Worm (Caenorhabditis elegans) whole organism, young adult: ENCODE measurements around the gene gsr-1.

Source experiments
- B0336.3 ChIP-seq: fragments of 200-800 bp; sonication (Bioruptor generic); IDR thresholded peaks from 2 replicates; pipeline ENCODE4 v1.3.6; 2022; ENCODE audit warnings: missing genetic modification characterization, missing compliant biosample characterization
- F49E8.2 ChIP-seq: sonication (generic microtip); optimal IDR thresholded peaks from 3 replicates; lab custom pipeline; 2017; ENCODE audit warnings: missing genetic modification characterization, mild to moderate bottlenecking, missing compliant biosample characterization, antibody characterized with exemption, moderate library complexity; ENCODE audit not compliant: insufficient read depth
- F55B11.4 ChIP-seq: sonication (generic microtip); optimal IDR thresholded peaks from 2 replicates; lab custom pipeline; 2016; ENCODE audit warnings: missing compliant biosample characterization, missing genetic modification characterization, borderline replicate concordance; ENCODE audit not compliant: insufficient read depth
- T07F8.4 ChIP-seq: sonication (generic microtip); optimal IDR thresholded peaks from 2 replicates; lab custom pipeline; 2016; ENCODE audit warnings: mild to moderate bottlenecking, missing genetic modification characterization, moderate library complexity, missing compliant biosample characterization
- Y53G8AR.9 ChIP-seq: fragments of 200-800 bp; sonication (Bioruptor generic); conservative IDR thresholded peaks from 2 replicates; pipeline ENCODE4 v1.3.6; 2022; ENCODE audit warnings: missing genetic modification reagents, missing genetic modification characterization, missing compliant biosample characterization
- Y56A3A.18 ChIP-seq: fragments of 200-800 bp; sonication (Bioruptor generic); IDR thresholded peaks from 2 replicates; pipeline ENCODE4 v1.3.6; 2022; ENCODE audit warnings: missing genetic modification reagents, missing genetic modification characterization, missing compliant biosample characterization
- Y67H2A.10 ChIP-seq: fragments of 200-800 bp; sonication (Bioruptor generic); conservative IDR thresholded peaks from 2 replicates; pipeline ENCODE4 v1.3.6; 2022; ENCODE audit warnings: missing genetic modification reagents, missing genetic modification characterization, missing compliant biosample characterization
- ZK185.1 ChIP-seq: sonication (generic microtip); optimal IDR thresholded peaks from 2 replicates; lab custom pipeline; 2016; ENCODE audit warnings: mild to moderate bottlenecking, missing genetic modification characterization, missing compliant biosample characterization; ENCODE audit not compliant: poor library complexity, severe bottlenecking
- akir-1 ChIP-seq: fragments of 200-800 bp; sonication (Bioruptor generic); optimal IDR thresholded peaks from 2 replicates; lab custom pipeline; 2018; ENCODE audit warnings: mild to moderate bottlenecking, missing genetic modification characterization, moderate library complexity, missing compliant biosample characterization
- ama-1 ChIP-seq, 3 experiments: fragments of 150-350 bp in 1 of 3; sonication (generic microtip) in 2 of 3; optimal IDR thresholded peaks; 2 replicates each; lab custom pipeline; 2014 to 2018; ENCODE audit warnings: missing biosample characterization in 2 of 3, missing genetic modification characterization in 2 of 3, missing genetic modification reagents in 2 of 3
- atf-7 ChIP-seq: sonication (generic microtip); optimal IDR thresholded peaks from 2 replicates; lab custom pipeline; 2017; ENCODE audit warnings: mild to moderate bottlenecking, missing genetic modification characterization, missing compliant biosample characterization
- cebp-1 ChIP-seq, 2 experiments: fragments of 200-800 bp in 1 of 2; sonication (Bioruptor generic) in 1 of 2; sonication (generic microtip) in 1 of 2; IDR thresholded peaks in 1 of 2; optimal IDR thresholded peaks in 1 of 2; 2 replicates each; pipeline versions ENCODE4 v1.3.6 to Lab custom; 2017 to 2022; ENCODE audit warnings: missing compliant biosample characterization in 2 of 2, missing genetic modification characterization in 2 of 2, mild to moderate bottlenecking in 1 of 2, missing genetic modification reagents in 1 of 2, moderate library complexity in 1 of 2
- cebp-2 ChIP-seq: fragments of 200-800 bp; sonication (Bioruptor generic); IDR thresholded peaks from 2 replicates; pipeline ENCODE4 v1.3.6; 2022; ENCODE audit warnings: missing genetic modification characterization, missing compliant biosample characterization
- ceh-100 ChIP-seq: fragments of 200-800 bp; sonication (Bioruptor generic); IDR thresholded peaks from 2 replicates; pipeline ENCODE4 v1.3.6; 2022; ENCODE audit warnings: missing genetic modification reagents, missing genetic modification characterization, missing compliant biosample characterization
- ceh-40 ChIP-seq: fragments of 200-800 bp; sonication (Bioruptor generic); IDR thresholded peaks from 2 replicates; pipeline ENCODE4 v1.3.6; 2022; ENCODE audit warnings: missing genetic modification characterization, missing compliant biosample characterization
- ceh-58 ChIP-seq: fragments of 200-800 bp; sonication (Bioruptor generic); IDR thresholded peaks from 2 replicates; pipeline ENCODE4 v1.3.6; 2022; ENCODE audit warnings: missing genetic modification characterization, missing compliant biosample characterization
- die-1 ChIP-seq: sonication (generic microtip); optimal IDR thresholded peaks from 2 replicates; lab custom pipeline; 2016; ENCODE audit warnings: missing genotype, mild to moderate bottlenecking, missing genetic modification characterization, missing compliant biosample characterization
- dpff-1 ChIP-seq: sonication (generic microtip); optimal IDR thresholded peaks from 2 replicates; lab custom pipeline; 2017; ENCODE audit warnings: mild to moderate bottlenecking, missing genetic modification characterization, missing compliant biosample characterization
- egl-18 ChIP-seq: fragments of 200-800 bp; sonication (Bioruptor generic); IDR thresholded peaks from 2 replicates; pipeline ENCODE4 v1.3.6; 2022; ENCODE audit warnings: missing genetic modification reagents, missing genetic modification characterization, missing compliant biosample characterization
- fkh-3 ChIP-seq: sonication (generic microtip); optimal IDR thresholded peaks from 2 replicates; lab custom pipeline; 2016; ENCODE audit warnings: mild to moderate bottlenecking, missing genetic modification characterization, missing compliant biosample characterization
- gei-17 ChIP-seq: fragments of 200-800 bp; sonication (Bioruptor generic); optimal IDR thresholded peaks from 2 replicates; lab custom pipeline; 2018; ENCODE audit warnings: mild to moderate bottlenecking, missing genetic modification characterization, missing compliant biosample characterization
- hrde-1 ChIP-seq: sonication (generic microtip); optimal IDR thresholded peaks from 2 replicates; lab custom pipeline; 2016; ENCODE audit warnings: missing genetic modification characterization, mild to moderate bottlenecking, missing compliant biosample characterization, moderate library complexity, missing genotype, missing genetic modification reagents, borderline replicate concordance
- lin-35 ChIP-seq, 3 experiments: fragments of 150-350 bp in 2 of 3; sonication (generic microtip) in 1 of 3; optimal IDR thresholded peaks; 2 replicates each; lab custom pipeline; 2014 to 2018; ENCODE audit warnings: missing biosample characterization in 3 of 3, missing genetic modification characterization in 3 of 3, missing genetic modification reagents in 3 of 3
- lin-40 ChIP-seq: sonication (generic microtip); optimal IDR thresholded peaks from 2 replicates; lab custom pipeline; 2016; ENCODE audit warnings: missing genetic modification characterization, mild to moderate bottlenecking, missing compliant biosample characterization, missing genotype, missing genetic modification reagents
- lsl-1 ChIP-seq: fragments of 200-800 bp; sonication (Bioruptor generic); optimal IDR thresholded peaks from 2 replicates; lab custom pipeline; 2018; ENCODE audit warnings: mild to moderate bottlenecking, missing genetic modification characterization, moderate library complexity, missing compliant biosample characterization
- lsy-27 ChIP-seq: sonication (generic microtip); optimal IDR thresholded peaks from 2 replicates; lab custom pipeline; 2017; ENCODE audit warnings: missing genetic modification characterization, mild to moderate bottlenecking, missing compliant biosample characterization, antibody characterized with exemption, missing genotype, borderline replicate concordance; ENCODE audit not compliant: insufficient read depth
- madf-10 ChIP-seq: sonication (generic microtip); optimal IDR thresholded peaks from 2 replicates; lab custom pipeline; 2016; ENCODE audit warnings: mild to moderate bottlenecking, missing genetic modification characterization, missing compliant biosample characterization
- madf-6 ChIP-seq: fragments of 200-800 bp; sonication (Bioruptor generic); IDR thresholded peaks from 2 replicates; pipeline ENCODE4 v1.3.6; 2022; ENCODE audit warnings: missing genetic modification reagents, missing genetic modification characterization, missing compliant biosample characterization
- nfyb-1 ChIP-seq: fragments of 200-800 bp; sonication (Bioruptor generic); IDR thresholded peaks from 2 replicates; pipeline ENCODE4 v1.3.6; 2022; ENCODE audit warnings: missing genetic modification reagents, missing genetic modification characterization, missing compliant biosample characterization
- nhr-120 ChIP-seq: fragments of 200-800 bp; sonication (Bioruptor generic); IDR thresholded peaks from 2 replicates; pipeline ENCODE4 v1.3.6; 2022; ENCODE audit warnings: missing genetic modification characterization, missing compliant biosample characterization
- nhr-90 ChIP-seq: sonication (generic microtip); optimal IDR thresholded peaks from 2 replicates; lab custom pipeline; 2016; ENCODE audit warnings: missing genotype, mild to moderate bottlenecking, missing genetic modification characterization, missing compliant biosample characterization
- pbrm-1 ChIP-seq: fragments of 200-800 bp; sonication (Bioruptor generic); IDR thresholded peaks from 2 replicates; pipeline ENCODE4 v1.3.6; 2022; ENCODE audit warnings: missing genetic modification reagents, missing genetic modification characterization, missing compliant biosample characterization
- sdz-38 ChIP-seq: sonication (generic microtip); optimal IDR thresholded peaks from 2 replicates; lab custom pipeline; 2016; ENCODE audit warnings: missing genotype, missing genetic modification characterization, missing compliant biosample characterization
- snpc-1.1 ChIP-seq: sonication (generic microtip); optimal IDR thresholded peaks from 2 replicates; lab custom pipeline; 2017; ENCODE audit warnings: missing genetic modification characterization, mild to moderate bottlenecking, missing compliant biosample characterization, antibody characterized with exemption, moderate library complexity, missing genotype, missing genetic modification reagents; ENCODE audit not compliant: insufficient read depth
- snpc-1.3 ChIP-seq: sonication (generic microtip); optimal IDR thresholded peaks from 2 replicates; lab custom pipeline; 2017; ENCODE audit warnings: missing genetic modification characterization, mild to moderate bottlenecking, missing compliant biosample characterization, antibody characterized with exemption, moderate library complexity, missing genotype, missing genetic modification reagents; ENCODE audit not compliant: insufficient read depth
- snpc-3.4 ChIP-seq: sonication (generic microtip); optimal IDR thresholded peaks from 2 replicates; lab custom pipeline; 2017; ENCODE audit warnings: missing genetic modification characterization, mild to moderate bottlenecking, missing compliant biosample characterization, antibody characterized with exemption, moderate library complexity, missing genotype, missing genetic modification reagents
- tlf-1 ChIP-seq: fragments of 200-800 bp; sonication (Bioruptor generic); optimal IDR thresholded peaks from 2 replicates; lab custom pipeline; 2018; ENCODE audit warnings: mild to moderate bottlenecking, missing genetic modification characterization, missing compliant biosample characterization
- unc-62 ChIP-seq: fragments of 150-350 bp; optimal IDR thresholded peaks from 2 replicates; lab custom pipeline; 2014; ENCODE audit warnings: missing biosample characterization, missing genetic modification reagents, missing genetic modification characterization
- xnd-1 ChIP-seq: sonication (generic microtip); optimal IDR thresholded peaks from 2 replicates; lab custom pipeline; 2016; ENCODE audit warnings: missing genotype, missing genetic modification reagents, missing genetic modification characterization, missing compliant biosample characterization
- ztf-22 ChIP-seq: fragments of 200-800 bp; sonication (Bioruptor generic); optimal IDR thresholded peaks from 2 replicates; lab custom pipeline; 2018; ENCODE audit warnings: mild to moderate bottlenecking, missing genetic modification characterization, moderate library complexity, missing compliant biosample characterization
- ztf-25 ChIP-seq: fragments of 200-800 bp; sonication (Bioruptor generic); IDR thresholded peaks from 2 replicates; pipeline ENCODE4 v1.3.6; 2022; ENCODE audit warnings: missing genetic modification reagents, missing genetic modification characterization, missing compliant biosample characterization

gsr-1 gene

ce11 chrIII:3652427-3652826 lies 1.7 kb downstream of the gsr-1 start:
- TF ChIP-seq egl-18 (0 out of 2 replicates have a peak, but pooled peaks have one; percentile 11), atf-7 (no peak), Y67H2A.10 (GFP tag; lab: Robert Waterston, UW) (no peak), sdz-38 (no peak), snpc-1.1 (no peak)

DNA sequence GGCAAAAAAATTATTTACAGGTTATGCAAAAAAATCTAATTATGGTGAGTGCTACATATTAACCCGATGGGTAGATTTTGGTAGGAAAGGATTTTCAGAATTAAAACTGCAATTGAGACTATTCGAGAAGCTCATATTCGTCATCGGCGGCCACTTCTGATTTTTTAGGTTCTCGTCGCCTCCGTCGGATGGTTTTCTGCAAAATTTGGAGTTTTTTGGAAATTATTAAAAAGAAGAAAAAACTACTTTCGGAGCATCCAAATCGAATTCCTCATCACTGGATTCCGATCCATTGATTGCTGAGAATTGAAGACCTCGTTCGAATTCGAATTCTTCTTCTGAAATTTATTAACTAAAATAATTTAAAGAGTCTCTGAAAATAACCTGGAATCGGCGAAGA lies 2.3 kb downstream of the gsr-1 start:
- TF ChIP-seq Y53G8AR.9 (GFP tag; lab: Robert Waterston, UW) (peak; percentile 62; the same call in 1 of the 2 replicates), T07F8.4 (tag; lab: Kevin White, UChicago) (no peak), atf-7 (peak; percentile 2), nfyb-1 (GFP tag; lab: Robert Waterston, UW) (peak; percentile 65; the same call in 1 of the 2 replicates), dpff-1 (tag; lab: Kevin White, UChicago) (peak; percentile 46), F55B11.4 (tag; lab: Kevin White, UChicago) (no peak), nhr-90 (peak; percentile 47), tlf-1 (GFP tag; lab: Kevin White, UChicago) (peak; percentile 16), ceh-100 (GFP tag; lab: Robert Waterston, UW) (no peak), akir-1 (GFP tag; lab: Kevin White, UChicago) (no peak), cebp-1 (GFP tag; IDR thresholded peaks at IDR 0.05; lab: Robert Waterston, UW) (no peak), cebp-1 (tag; optimal IDR thresholded peaks at IDR 0.05; lab: Kevin White, UChicago) (peak; percentile 14), pbrm-1 (peak; percentile 22; the same call in 1 of the 2 replicates), cebp-2 (GFP tag; lab: Robert Waterston, UW) (0 out of 2 replicates have a peak, but pooled peaks have one; percentile 41), B0336.3 (no peak; the same call in 1 of the 2 replicates), ztf-22 (GFP tag; lab: Kevin White, UChicago) (no peak), lsl-1 (GFP tag; lab: Kevin White, UChicago) (no peak), madf-6 (GFP tag; lab: Robert Waterston, UW) (peak; percentile 26), lin-40 (tag; lab: Kevin White, UChicago) (peak; percentile 18), unc-62 (GFP tag; lab: Kevin White, UChicago) (no peak)

- peak; percentile 75 for TF ChIP-seq cebp-1 (GFP tag; IDR thresholded peaks at IDR 0.05; lab: Robert Waterston, UW)
- TF ChIP-seq cebp-1 (tag; optimal IDR thresholded peaks at IDR 0.05; lab: Kevin White, UChicago), result peak; percentile 97
- TF ChIP-seq nhr-120, result no peak
Observed at ce11 chrIII:3657479-3657878, 6.8 kb downstream of the gsr-1 start, which contains the start of gene C46F11.5. TSS of gene C46F11.5 (minus strand) at chrIII:3657606.

- TF ChIP-seq Y56A3A.18 (GFP tag; lab: Robert Waterston, UW) (no peak), xnd-1 (tag; lab: Kevin White, UChicago) (no peak), Y53G8AR.9 (GFP tag; lab: Robert Waterston, UW) (0 out of 2 replicates have a peak, but pooled peaks have one; percentile 28), madf-6 (GFP tag; lab: Robert Waterston, UW) (peak; percentile 61), snpc-1.3 (tag; lab: Kevin White, UChicago) (peak; percentile 10), lin-35 (GFP tag; optimal IDR thresholded peaks at IDR 0.05; lab: Kevin White, UChicago) (peak in 1 of 3 experiments; percentile 39), snpc-3.4 (tag; lab: Kevin White, UChicago) (no peak), ceh-40 (GFP tag; lab: Robert Waterston, UW) (no peak), hrde-1 (no peak), lsy-27 (tag; lab: Kevin White, UChicago) (no peak), cebp-2 (GFP tag; lab: Robert Waterston, UW) (no peak), ztf-25 (GFP tag; lab: Robert Waterston, UW) (no peak), ceh-58 (GFP tag; lab: Robert Waterston, UW) (no peak), F49E8.2 (peak; percentile 32), ama-1 (optimal IDR thresholded peaks at IDR 0.05; lab: Kevin White, UChicago) (no peak), ama-1 (GFP tag; optimal IDR thresholded peaks at IDR 0.05; lab: Kevin White, UChicago) (no peak), gei-17 (no peak), madf-10 (tag; lab: Kevin White, UChicago) (peak; percentile 6), ZK185.1 (tag; lab: Kevin White, UChicago) (peak; percentile 38), fkh-3 (tag; lab: Kevin White, UChicago) (no peak), die-1 (no peak)
Observed at ce11 chrIII:3664224-3664623, 13.5 kb downstream of the gsr-1 start, which contains the start of gene C46F11.4. TSS of gene C46F11.4 (minus strand) at chrIII:3664304.
